In genomic region chr3L:19928435-19929011, dm6 we compare ENCODE assay signal across 1 fruit fly cellular context.
TF ChIP-seq lines count a peak whose summit lies in the region.

CG8004 (minus strand) TSS chr3L:19928508.
RhoGDI (plus strand) TSS chr3L:19928743.

TF ChIP-seq in whole organism, embryonic, 481 proteins besides CTCF, POLR2A, EP300 and RAD21 (continued from another document and continues in another):
- TF ChIP-seq crp (GFP tag; optimal IDR thresholded peaks at IDR 0.05; lab: Kevin White, UChicago) (peak; percentile 74 to 94), CG7745 (tag; optimal IDR thresholded peaks at IDR 0.05; lab: Kevin White, UChicago) (no peak), CG9437 (GFP tag; optimal IDR thresholded peaks at IDR 0.05; lab: Kevin White, UChicago) (peak; percentile 13), CG10979 (tag; optimal IDR thresholded peaks at IDR 0.05; lab: Kevin White, UChicago) (peak; percentile 40), ERR (GFP tag; optimal IDR thresholded peaks at IDR 0.05; lab: Kevin White, UChicago) (peak; percentile 20), usp (GFP tag; optimal IDR thresholded peaks at IDR 0.05; lab: Kevin White, UChicago) (no peak), CrebB (tag; optimal IDR thresholded peaks at IDR 0.05; lab: Kevin White, UChicago) (peak; percentile 4), CG33213 (GFP tag; optimal IDR thresholded peaks at IDR 0.05; lab: Kevin White, UChicago) (peak; percentile 76), Scr (GFP tag; IDR thresholded peaks at IDR 0.05; lab: Robert Waterston, UW; ENCODE audit: partially characterized antibody) (peak; percentile 25; the same call in 1 of the 2 replicates), lmd (GFP tag; IDR thresholded peaks at IDR 0.05; lab: Robert Waterston, UW) (peak; percentile 58; the same call in 1 of the 2 replicates), Taf1 (GFP tag; IDR thresholded peaks at IDR 0.05; lab: Robert Waterston, UW) (peak; percentile 9; the same call in 1 of the 2 replicates), pzg (GFP tag; optimal IDR thresholded peaks at IDR 0.05; lab: Kevin White, UChicago) (peak; percentile 84), Sry-β (GFP tag; optimal IDR thresholded peaks at IDR 0.05; lab: Kevin White, UChicago) (no peak), bbx (GFP tag; IDR thresholded peaks at IDR 0.05; lab: Robert Waterston, UW; ENCODE audit: partially characterized antibody) (no peak), CG1832 (GFP tag; optimal IDR thresholded peaks at IDR 0.05; lab: Kevin White, UChicago) (no peak), CG7987 (GFP tag; optimal IDR thresholded peaks at IDR 0.05; lab: Kevin White, UChicago) (no peak), dpn (GFP tag; optimal IDR thresholded peaks at IDR 0.05; lab: Kevin White, UChicago) (peak; percentile 67 to 77), Hr3 (GFP tag; optimal IDR thresholded peaks at IDR 0.05; lab: Kevin White, UChicago) (peak; percentile 70), trh (GFP tag; optimal IDR thresholded peaks at IDR 0.05; lab: Kevin White, UChicago) (peak; percentile 35), twi (tag; optimal IDR thresholded peaks at IDR 0.05; lab: Kevin White, UChicago) (peak; percentile 42), CoRest (tag; optimal IDR thresholded peaks at IDR 0.05; lab: Kevin White, UChicago) (peak; percentile 72), Lim3 (GFP tag; IDR thresholded peaks at IDR 0.05; lab: Robert Waterston, UW) (no peak), ham (GFP tag; IDR thresholded peaks at IDR 0.05; lab: Robert Waterston, UW) (no peak), z (GFP tag; IDR thresholded peaks at IDR 0.05; lab: Robert Waterston, UW) (no peak), HLH4C (GFP tag; IDR thresholded peaks at IDR 0.05; lab: Robert Waterston, UW; ENCODE audit: partially characterized antibody) (no peak), CG2120 (GFP tag; optimal IDR thresholded peaks at IDR 0.05; lab: Kevin White, UChicago) (peak; percentile 84), CG17612 (GFP tag; IDR thresholded peaks at IDR 0.05; lab: Robert Waterston, UW) (no peak), Hmr (GFP tag; optimal IDR thresholded peaks at IDR 0.05; lab: Kevin White, UChicago) (peak; percentile 70), NC2β (GFP tag; optimal IDR thresholded peaks at IDR 0.05; lab: Kevin White, UChicago) (peak; percentile 67), caup (GFP tag; optimal IDR thresholded peaks at IDR 0.05; lab: Kevin White, UChicago; ENCODE audit: severe bottlenecking) (peak; percentile 29), CG10274 (GFP tag; optimal IDR thresholded peaks at IDR 0.05; lab: Kevin White, UChicago) (no peak), CG17385 (GFP tag; optimal IDR thresholded peaks at IDR 0.05; lab: Kevin White, UChicago) (peak; percentile 45), abd-A (tag; optimal IDR thresholded peaks at IDR 0.05; lab: Kevin White, UChicago) (no peak), croc (GFP tag; conservative IDR thresholded peaks at IDR 0.05; lab: Robert Waterston, UW) (peak; percentile 29; the same call in 1 of the 3 replicates), CG17328 (GFP tag; IDR thresholded peaks at IDR 0.05; lab: Robert Waterston, UW) (peak; percentile 63), zen2 (GFP tag; IDR thresholded peaks at IDR 0.05; lab: Robert Waterston, UW; ENCODE audit: partially characterized antibody) (no peak), chm (GFP tag; IDR thresholded peaks at IDR 0.05; lab: Robert Waterston, UW) (peak; percentile 22; the same call in 1 of the 2 replicates), CG13624 (GFP tag; optimal IDR thresholded peaks at IDR 0.05; lab: Kevin White, UChicago) (peak; percentile 71), CG12744 (GFP tag; optimal IDR thresholded peaks at IDR 0.05; lab: Kevin White, UChicago) (peak; percentile 54), CG31365 (tag; optimal IDR thresholded peaks at IDR 0.05; lab: Kevin White, UChicago) (no peak), hkb (optimal IDR thresholded peaks at IDR 0.05; lab: Kevin White, UChicago) (no peak), hkb (GFP tag; IDR thresholded peaks at IDR 0.05; lab: Robert Waterston, UW) (peak; percentile 49; the same call in 1 of the 2 replicates), Dad (GFP tag; optimal IDR thresholded peaks at IDR 0.05; lab: Kevin White, UChicago) (peak; percentile 67), Dp (GFP tag; optimal IDR thresholded peaks at IDR 0.05; lab: Kevin White, UChicago) (peak; percentile 27), Fer1 (GFP tag; optimal IDR thresholded peaks at IDR 0.05; lab: Kevin White, UChicago) (no peak), sens (GFP tag; lab: Kevin White, UChicago) (peak; percentile 95), Elba2 (GFP tag; optimal IDR thresholded peaks at IDR 0.05; lab: Kevin White, UChicago) (peak; percentile 94), CG9797 (GFP tag; optimal IDR thresholded peaks at IDR 0.05; lab: Kevin White, UChicago) (peak; percentile 86), CG10267 (tag; optimal IDR thresholded peaks at IDR 0.05; lab: Kevin White, UChicago) (peak; percentile 78), exex (tag; optimal IDR thresholded peaks at IDR 0.05; lab: Kevin White, UChicago) (no peak), CG3847 (GFP tag; IDR thresholded peaks at IDR 0.05; lab: Robert Waterston, UW) (peak; percentile 80), bcd (GFP tag; optimal IDR thresholded peaks at IDR 0.05; lab: Kevin White, UChicago) (peak; percentile 53), PHDP (tag; optimal IDR thresholded peaks at IDR 0.05; lab: Kevin White, UChicago) (peak; percentile 66), CG1792 (GFP tag; optimal IDR thresholded peaks at IDR 0.05; lab: Kevin White, UChicago) (peak; percentile 42), NC2α (GFP tag; optimal IDR thresholded peaks at IDR 0.05; lab: Kevin White, UChicago) (no peak), CG12659 (GFP tag; optimal IDR thresholded peaks at IDR 0.05; lab: Kevin White, UChicago) (peak; percentile 77), run (tag; optimal IDR thresholded peaks at IDR 0.05; lab: Kevin White, UChicago) (no peak), Trl (optimal IDR thresholded peaks at IDR 0.05; lab: Kevin White, UChicago) (no peak), Trl (GFP tag; optimal IDR thresholded peaks at IDR 0.05; lab: Kevin White, UChicago) (peak; percentile 77), YL-1 (GFP tag; optimal IDR thresholded peaks at IDR 0.05; lab: Kevin White, UChicago) (peak; percentile 65), mld (GFP tag; IDR thresholded peaks at IDR 0.05; lab: Robert Waterston, UW; ENCODE audit: partially characterized antibody) (no peak), CG6683 (GFP tag; optimal IDR thresholded peaks at IDR 0.05; lab: Kevin White, UChicago) (no peak), danr (GFP tag; IDR thresholded peaks at IDR 0.05; lab: Robert Waterston, UW) (0 out of 2 replicates have a peak, but pooled peaks have one; percentile 14), CG11723 (GFP tag; optimal IDR thresholded peaks at IDR 0.05; lab: Kevin White, UChicago) (no peak), ap (GFP tag; IDR thresholded peaks at IDR 0.05; lab: Robert Waterston, UW) (no peak), shn (GFP tag; optimal IDR thresholded peaks at IDR 0.05; lab: Kevin White, UChicago) (peak; percentile 63), MTF-1 (GFP tag; optimal IDR thresholded peaks at IDR 0.05; lab: Kevin White, UChicago; ENCODE audit: borderline replicate concordance) (no peak), CG8359 (GFP tag; optimal IDR thresholded peaks at IDR 0.05; lab: Kevin White, UChicago; ENCODE audit: borderline replicate concordance) (peak; percentile 10), MESR4 (GFP tag; optimal IDR thresholded peaks at IDR 0.05; lab: Kevin White, UChicago) (peak; percentile 36), CG9932 (GFP tag; IDR thresholded peaks at IDR 0.05; lab: Robert Waterston, UW) (peak; percentile 82), CG2889 (GFP tag; IDR thresholded peaks at IDR 0.05; lab: Robert Waterston, UW) (peak; percentile 62), CG17568 (GFP tag; optimal IDR thresholded peaks at IDR 0.05; lab: Kevin White, UChicago) (no peak), nerfin-1 (tag; optimal IDR thresholded peaks at IDR 0.05; lab: Kevin White, UChicago) (no peak), vvl (GFP tag; IDR thresholded peaks at IDR 0.05; lab: Robert Waterston, UW) (peak; percentile 76), BEAF-32 (GFP tag; optimal IDR thresholded peaks at IDR 0.05; lab: Kevin White, UChicago) (peak; percentile 53), Hsf (GFP tag; optimal IDR thresholded peaks at IDR 0.05; lab: Kevin White, UChicago) (peak; percentile 80), toy (GFP tag; IDR thresholded peaks at IDR 0.05; lab: Robert Waterston, UW) (no peak), H2.0 (GFP tag; IDR thresholded peaks at IDR 0.05; lab: Robert Waterston, UW) (peak; percentile 52; the same call in 1 of the 2 replicates), Asciz (GFP tag; optimal IDR thresholded peaks at IDR 0.05; lab: Kevin White, UChicago) (no peak), CG13296 (GFP tag; optimal IDR thresholded peaks at IDR 0.05; lab: Kevin White, UChicago) (peak; percentile 2), CG10543 (GFP tag; optimal IDR thresholded peaks at IDR 0.05; lab: Kevin White, UChicago) (peak; percentile 7), CG2202 (tag; optimal IDR thresholded peaks at IDR 0.05; lab: Kevin White, UChicago) (peak; percentile 32), CG8388 (GFP tag; optimal IDR thresholded peaks at IDR 0.05; lab: Kevin White, UChicago) (peak; percentile 63), lilli (GFP tag; optimal IDR thresholded peaks at IDR 0.05; lab: Kevin White, UChicago) (peak; percentile 86), jing (GFP tag; optimal IDR thresholded peaks at IDR 0.05; lab: Kevin White, UChicago) (no peak), Dfd (GFP tag; optimal IDR thresholded peaks at IDR 0.05; lab: Kevin White, UChicago) (no peak), CG12769 (tag; optimal IDR thresholded peaks at IDR 0.05; lab: Kevin White, UChicago) (peak; percentile 59), en (GFP tag; optimal IDR thresholded peaks at IDR 0.05; lab: Kevin White, UChicago) (no peak), sd (tag; optimal IDR thresholded peaks at IDR 0.05; lab: Kevin White, UChicago) (no peak), CG12071 (GFP tag; optimal IDR thresholded peaks at IDR 0.05; lab: Kevin White, UChicago) (no peak), BtbVII (GFP tag; optimal IDR thresholded peaks at IDR 0.05; lab: Kevin White, UChicago) (no peak), CG17361 (GFP tag; IDR thresholded peaks at IDR 0.05; lab: Robert Waterston, UW) (peak; percentile 63; the same call in 1 of the 3 replicates), CG4360 (GFP tag; IDR thresholded peaks at IDR 0.05; lab: Robert Waterston, UW) (0 out of 2 replicates have a peak, but pooled peaks have one; percentile 18), D (optimal IDR thresholded peaks at IDR 0.05; lab: Kevin White, UChicago) (no peak), D (GFP tag; optimal IDR thresholded peaks at IDR 0.05; lab: Kevin White, UChicago) (no peak), HLH54F (GFP tag; optimal IDR thresholded peaks at IDR 0.05; lab: Kevin White, UChicago) (peak; percentile 76), CG8765 (GFP tag; IDR thresholded peaks at IDR 0.05; lab: Robert Waterston, UW) (no peak), nom (GFP tag; optimal IDR thresholded peaks at IDR 0.05; lab: Kevin White, UChicago) (peak; percentile 5), bowl (GFP tag; IDR thresholded peaks at IDR 0.05; lab: Robert Waterston, UW) (no peak), trem (tag; optimal IDR thresholded peaks at IDR 0.05; lab: Kevin White, UChicago) (peak; percentile 90), CG33557 (GFP tag; optimal IDR thresholded peaks at IDR 0.05; lab: Kevin White, UChicago) (no peak), CG2116 (GFP tag; optimal IDR thresholded peaks at IDR 0.05; lab: Kevin White, UChicago) (peak; percentile 74), kay (GFP tag; optimal IDR thresholded peaks at IDR 0.05; lab: Kevin White, UChicago) (peak; percentile 65), Side (GFP tag; optimal IDR thresholded peaks at IDR 0.05; lab: Kevin White, UChicago) (peak; percentile 69), oc (tag; optimal IDR thresholded peaks at IDR 0.05; lab: Kevin White, UChicago) (no peak), D19A (tag; optimal IDR thresholded peaks at IDR 0.05; lab: Kevin White, UChicago) (peak; percentile 16), CG17829 (tag; optimal IDR thresholded peaks at IDR 0.05; lab: Kevin White, UChicago) (peak; percentile 79), Doc3 (GFP tag; IDR thresholded peaks at IDR 0.05; lab: Robert Waterston, UW; ENCODE audit: partially characterized antibody) (no peak), Opbp (GFP tag; IDR thresholded peaks at IDR 0.05; lab: Robert Waterston, UW; ENCODE audit: partially characterized antibody) (no peak), CG3281 (GFP tag; optimal IDR thresholded peaks at IDR 0.05; lab: Kevin White, UChicago) (peak; percentile 48), dysf (GFP tag; IDR thresholded peaks at IDR 0.05; lab: Robert Waterston, UW) (peak; percentile 60; the same call in 2 of the 3 replicates), schlank (tag; optimal IDR thresholded peaks at IDR 0.05; lab: Kevin White, UChicago) (no peak), CG18619 (GFP tag; optimal IDR thresholded peaks at IDR 0.05; lab: Kevin White, UChicago) (peak; percentile 27), CG1647 (GFP tag; optimal IDR thresholded peaks at IDR 0.05; lab: Kevin White, UChicago) (peak; percentile 63), Pdp1 (GFP tag; optimal IDR thresholded peaks at IDR 0.05; lab: Kevin White, UChicago) (peak; percentile 69 to 95), dati (GFP tag; IDR thresholded peaks at IDR 0.05; lab: Robert Waterston, UW) (peak; percentile 8; the same call in 1 of the 2 replicates), HmgZ (tag; optimal IDR thresholded peaks at IDR 0.05; lab: Kevin White, UChicago) (peak; percentile 75), CG30020 (tag; optimal IDR thresholded peaks at IDR 0.05; lab: Kevin White, UChicago) (peak; percentile 85), zfh2 (GFP tag; optimal IDR thresholded peaks at IDR 0.05; lab: Kevin White, UChicago) (peak; percentile 67), Abd-B (GFP tag; optimal IDR thresholded peaks at IDR 0.05; lab: Kevin White, UChicago) (peak; percentile 62), wdn (GFP tag; IDR thresholded peaks at IDR 0.05; lab: Robert Waterston, UW) (peak; percentile 46; the same call in 1 of the 2 replicates), CG9817 (tag; optimal IDR thresholded peaks at IDR 0.05; lab: Kevin White, UChicago) (peak; percentile 71), vfl (GFP tag; optimal IDR thresholded peaks at IDR 0.05; lab: Kevin White, UChicago) (peak; percentile 63), vnd (GFP tag; IDR thresholded peaks at IDR 0.05; lab: Robert Waterston, UW; ENCODE audit: partially characterized antibody) (no peak), CG5180 (GFP tag; optimal IDR thresholded peaks at IDR 0.05; lab: Kevin White, UChicago) (no peak), ftz-f1 (GFP tag; optimal IDR thresholded peaks at IDR 0.05; lab: Kevin White, UChicago) (peak; percentile 14), CG34422 (GFP tag; IDR thresholded peaks at IDR 0.05; lab: Robert Waterston, UW) (no peak), Ets97D (GFP tag; optimal IDR thresholded peaks at IDR 0.05; lab: Kevin White, UChicago) (peak; percentile 82), bab2 (GFP tag; optimal IDR thresholded peaks at IDR 0.05; lab: Kevin White, UChicago) (peak; percentile 73), CG16779 (GFP tag; IDR thresholded peaks at IDR 0.05; lab: Robert Waterston, UW) (no peak)
